Worm (Caenorhabditis elegans): ENCODE measurements around the gene Y73C8B.9.

- no peak for TF ChIP-seq jun-1 (tag; optimal IDR thresholded peaks at IDR 0.05)
- TF ChIP-seq tbx-2 (tag; optimal IDR thresholded peaks at IDR 0.05): no peak
- no peak for TF ChIP-seq nhr-23 (tag; optimal IDR thresholded peaks at IDR 0.05)
- TF ChIP-seq nhr-11 (tag; optimal IDR thresholded peaks at IDR 0.05): no peak
- no peak for TF ChIP-seq ZK546.5 (tag; optimal IDR thresholded peaks at IDR 0.05)
- TF ChIP-seq snpc-4 (tag; optimal IDR thresholded peaks at IDR 0.05): no peak
- TF ChIP-seq nhr-25 (tag; optimal IDR thresholded peaks at IDR 0.05): no peak
- no peak for TF ChIP-seq ama-1 (optimal IDR thresholded peaks at IDR 0.05)
- TF ChIP-seq nhr-77 (tag; optimal IDR thresholded peaks at IDR 0.05): no peak
Measured at ce11 chrV:3169838-3170237, 23.5 kb upstream of the Y73C8B.9 start, which contains the start of gene srbc-6.
